Worm (Caenorhabditis elegans) whole organism, early embryonic: Measurements from ENCODE around the gene ssu-1.

Experiments used
- B0310.2 ChIP-seq: sonication (generic microtip); optimal IDR thresholded peaks from 2 replicates; lab custom pipeline; 2016; ENCODE audit warnings: mild to moderate bottlenecking, missing genetic modification characterization, missing compliant biosample characterization
- F13C5.2 ChIP-seq: sonication (generic microtip); optimal IDR thresholded peaks from 2 replicates; lab custom pipeline; 2017; ENCODE audit warnings: mild to moderate bottlenecking, missing genetic modification characterization, inconsistent platforms, missing compliant biosample characterization
- aly-1 ChIP-seq: sonication (generic microtip); optimal IDR thresholded peaks from 2 replicates; lab custom pipeline; 2016; ENCODE audit warnings: missing genetic modification characterization, missing compliant biosample characterization
- ama-1 ChIP-seq: fragments of 150-350 bp; optimal IDR thresholded peaks from 2 replicates; lab custom pipeline; 2014
- ceh-13 ChIP-seq: fragments of 200-800 bp; sonication (Bioruptor generic); optimal IDR thresholded peaks from 2 replicates; lab custom pipeline; 2018; ENCODE audit warnings: mild to moderate bottlenecking, missing genetic modification characterization, missing compliant biosample characterization
- ceh-36 ChIP-seq: sonication (generic microtip); optimal IDR thresholded peaks from 2 replicates; lab custom pipeline; 2016; ENCODE audit warnings: missing genetic modification characterization, inconsistent platforms, missing compliant biosample characterization
- ets-7 ChIP-seq: sonication (generic microtip); optimal IDR thresholded peaks from 2 replicates; lab custom pipeline; 2016; ENCODE audit warnings: missing genotype, missing genetic modification characterization, missing compliant biosample characterization
- flt-1 ChIP-seq: fragments of 200-800 bp; sonication (Bioruptor generic); IDR thresholded peaks from 2 replicates; pipeline ENCODE4 v1.3.6; 2022; ENCODE audit warnings: missing genetic modification characterization, missing compliant biosample characterization
- hmbx-1 ChIP-seq: sonication (generic microtip); optimal IDR thresholded peaks from 2 replicates; lab custom pipeline; 2016; ENCODE audit warnings: mild to moderate bottlenecking, missing genetic modification characterization, missing compliant biosample characterization
- hmg-4 ChIP-seq: fragments of 200-800 bp; sonication (Bioruptor generic); optimal IDR thresholded peaks from 2 replicates; lab custom pipeline; 2018; ENCODE audit warnings: mild to moderate bottlenecking, missing genetic modification characterization, missing compliant biosample characterization
- hnd-1 ChIP-seq: sonication (generic microtip); optimal IDR thresholded peaks from 2 replicates; lab custom pipeline; 2016; ENCODE audit warnings: missing genetic modification characterization, missing compliant biosample characterization
- pes-1 ChIP-seq: fragments of 200-800 bp; sonication (Bioruptor generic); IDR thresholded peaks from 2 replicates; pipeline ENCODE4 v1.3.6; 2022; ENCODE audit warnings: missing genetic modification reagents, missing genetic modification characterization, missing compliant biosample characterization
- scrt-1 ChIP-seq: fragments of 200-800 bp; sonication (Bioruptor generic); IDR thresholded peaks from 2 replicates; pipeline ENCODE4 v1.3.6; 2022; ENCODE audit warnings: missing genetic modification characterization, missing compliant biosample characterization
- sea-1 ChIP-seq: fragments of 200-800 bp; sonication (Bioruptor generic); conservative IDR thresholded peaks from 2 replicates; pipeline ENCODE4 v1.3.6; 2022; ENCODE audit warnings: missing genetic modification characterization, missing compliant biosample characterization
- tbx-11 ChIP-seq: fragments of 200-800 bp; sonication (Bioruptor generic); IDR thresholded peaks from 2 replicates; pipeline ENCODE4 v1.3.6; 2022; ENCODE audit warnings: missing genetic modification characterization, missing compliant biosample characterization
- tbx-37 ChIP-seq: fragments of 200-800 bp; sonication (Bioruptor generic); conservative IDR thresholded peaks from 2 replicates; pipeline ENCODE4 v1.3.6; 2022; ENCODE audit warnings: missing genetic modification reagents, missing genetic modification characterization, missing compliant biosample characterization
- tra-4 ChIP-seq: sonication (generic microtip); optimal IDR thresholded peaks from 2 replicates; lab custom pipeline; 2017; ENCODE audit warnings: missing genetic modification characterization, missing compliant biosample characterization

Gene ssu-1

DNA sequence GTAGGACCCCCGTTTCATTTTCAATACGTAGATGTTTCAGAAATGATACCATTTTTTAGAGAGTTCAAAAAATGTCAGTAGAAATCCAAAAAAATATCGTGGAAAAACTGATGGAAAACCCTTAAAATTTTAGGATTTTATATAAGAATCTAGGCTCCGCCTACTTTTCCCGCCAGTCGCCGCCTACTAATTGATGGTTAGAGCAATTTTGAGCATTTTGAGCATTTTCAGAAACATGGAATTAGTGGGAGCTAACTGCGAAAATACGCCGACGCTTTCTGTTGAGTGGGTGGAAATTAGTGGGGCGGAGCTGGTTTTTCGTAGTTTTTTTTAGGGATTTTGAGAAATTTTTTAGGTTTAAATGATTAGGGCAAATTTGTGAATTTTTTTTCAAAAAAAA is at the start of gene ssu-1:
Gene ssu-1 (minus strand): TSS at position 101 of the 400 bp plus-strand sequence.
- TF ChIP-seq ceh-13 (GFP tag; lab: Kevin White, UChicago) (no peak), hmbx-1 (tag; lab: Kevin White, UChicago) (no peak), ets-7 (tag; lab: Kevin White, UChicago) (no peak), hnd-1 (tag; lab: Kevin White, UChicago) (no peak), sea-1 (GFP tag; lab: Robert Waterston, UW) (no peak), B0310.2 (tag; lab: Kevin White, UChicago) (no peak), hmg-4 (GFP tag; lab: Kevin White, UChicago) (no peak), tbx-37 (GFP tag; lab: Robert Waterston, UW) (no peak), F13C5.2 (no peak), flt-1 (GFP tag; lab: Robert Waterston, UW) (no peak), ama-1 (lab: Kevin White, UChicago) (no peak), ceh-36 (tag; lab: Kevin White, UChicago) (no peak), tra-4 (tag; lab: Kevin White, UChicago) (no peak), pes-1 (no peak), aly-1 (no peak), tbx-11 (GFP tag; lab: Robert Waterston, UW) (no peak), scrt-1 (no peak)

DNA sequence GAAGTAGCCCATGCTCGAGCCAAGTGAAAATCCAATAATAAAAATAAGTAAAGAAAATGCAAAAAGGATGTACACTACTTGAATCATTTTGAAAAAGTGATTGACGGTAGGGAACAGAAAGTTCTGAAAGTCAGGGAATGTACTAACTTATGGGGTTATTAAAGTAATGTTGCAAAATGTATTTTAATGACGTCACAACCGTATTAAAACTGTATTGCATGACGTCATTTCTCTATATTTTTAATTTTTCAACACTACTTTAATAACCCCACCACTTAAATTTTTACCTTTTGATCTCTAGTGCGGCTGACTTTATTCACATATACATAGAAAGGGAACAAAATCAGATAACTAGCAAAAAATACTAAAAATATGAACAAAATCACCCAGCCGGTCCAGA is 49.2 kb upstream of the ssu-1 start:
- TF ChIP-seq aly-1 (no peak), sea-1 (GFP tag; lab: Robert Waterston, UW) (no peak), F13C5.2 (no peak), tbx-11 (GFP tag; lab: Robert Waterston, UW) (no peak), hnd-1 (tag; lab: Kevin White, UChicago) (no peak), ceh-36 (tag; lab: Kevin White, UChicago) (no peak), pes-1 (no peak), ceh-13 (GFP tag; lab: Kevin White, UChicago) (no peak), B0310.2 (tag; lab: Kevin White, UChicago) (no peak), hmbx-1 (tag; lab: Kevin White, UChicago) (no peak)

DNA sequence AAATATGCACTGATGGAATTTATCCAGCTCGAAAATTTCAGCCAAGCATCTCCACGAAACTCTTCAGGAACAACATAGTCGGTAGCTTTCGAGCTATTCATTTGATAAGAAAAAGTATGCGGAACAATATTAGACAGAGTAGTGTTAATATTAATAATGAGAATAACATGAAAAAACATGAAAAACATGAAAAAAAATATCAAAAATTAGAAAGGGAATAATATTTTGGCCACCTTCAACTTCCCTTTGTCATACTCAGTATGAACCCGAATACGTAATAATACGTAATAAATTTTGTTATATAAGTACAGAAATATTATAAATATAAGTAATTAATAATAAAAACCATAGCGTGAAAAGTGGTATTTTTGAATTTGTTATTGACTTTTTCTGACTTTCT is 38.9 kb upstream of the ssu-1 start, which contains the start of gene srw-39:
Gene srw-39 (minus strand): TSS at position 101 of the 400 bp plus-strand sequence.
- TF ChIP-seq hnd-1 (tag; lab: Kevin White, UChicago) = no peak
- TF ChIP-seq F13C5.2 = no peak
- no peak for TF ChIP-seq hmg-4 (GFP tag; lab: Kevin White, UChicago)
- TF ChIP-seq ceh-36 (tag; lab: Kevin White, UChicago) = no peak
- TF ChIP-seq pes-1 = no peak

DNA sequence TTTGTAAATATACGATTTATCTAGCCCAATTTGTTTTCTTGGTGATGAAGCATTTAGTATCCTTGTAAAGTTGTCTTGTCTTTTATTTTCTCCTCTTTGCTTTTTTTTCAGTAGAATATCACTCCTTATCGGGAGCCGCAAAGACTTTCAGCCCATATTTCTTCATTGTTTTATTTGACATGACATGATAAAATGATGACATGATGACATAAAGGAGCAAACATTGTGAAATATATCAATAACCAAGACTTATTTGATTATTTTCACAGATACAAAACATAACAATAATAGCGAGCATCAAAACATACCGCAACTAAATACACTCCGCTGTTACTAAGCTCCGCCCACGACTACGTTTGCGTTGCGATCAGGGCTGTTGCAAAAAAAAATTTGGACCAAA is 32.7 kb upstream of the ssu-1 start:
- TF ChIP-seq ceh-13 (GFP tag; lab: Kevin White, UChicago) = no peak
- no peak for TF ChIP-seq flt-1 (GFP tag; lab: Robert Waterston, UW)
- TF ChIP-seq pes-1 = no peak
- TF ChIP-seq F13C5.2 = no peak
- TF ChIP-seq hmbx-1 (tag; lab: Kevin White, UChicago) = no peak
- TF ChIP-seq B0310.2 (tag; lab: Kevin White, UChicago) = no peak
- TF ChIP-seq ets-7 (tag; lab: Kevin White, UChicago) = no peak
- no peak for TF ChIP-seq tbx-11 (GFP tag; lab: Robert Waterston, UW)
- TF ChIP-seq hnd-1 (tag; lab: Kevin White, UChicago) = no peak
- no peak for TF ChIP-seq tbx-37 (GFP tag; lab: Robert Waterston, UW)
- no peak for TF ChIP-seq aly-1
- TF ChIP-seq sea-1 (GFP tag; lab: Robert Waterston, UW) = no peak
- no peak for TF ChIP-seq ceh-36 (tag; lab: Kevin White, UChicago)
- no peak for TF ChIP-seq tra-4 (tag; lab: Kevin White, UChicago)
- no peak for TF ChIP-seq hmg-4 (GFP tag; lab: Kevin White, UChicago)
- TF ChIP-seq scrt-1 = no peak
- no peak for TF ChIP-seq ama-1 (lab: Kevin White, UChicago)

DNA sequence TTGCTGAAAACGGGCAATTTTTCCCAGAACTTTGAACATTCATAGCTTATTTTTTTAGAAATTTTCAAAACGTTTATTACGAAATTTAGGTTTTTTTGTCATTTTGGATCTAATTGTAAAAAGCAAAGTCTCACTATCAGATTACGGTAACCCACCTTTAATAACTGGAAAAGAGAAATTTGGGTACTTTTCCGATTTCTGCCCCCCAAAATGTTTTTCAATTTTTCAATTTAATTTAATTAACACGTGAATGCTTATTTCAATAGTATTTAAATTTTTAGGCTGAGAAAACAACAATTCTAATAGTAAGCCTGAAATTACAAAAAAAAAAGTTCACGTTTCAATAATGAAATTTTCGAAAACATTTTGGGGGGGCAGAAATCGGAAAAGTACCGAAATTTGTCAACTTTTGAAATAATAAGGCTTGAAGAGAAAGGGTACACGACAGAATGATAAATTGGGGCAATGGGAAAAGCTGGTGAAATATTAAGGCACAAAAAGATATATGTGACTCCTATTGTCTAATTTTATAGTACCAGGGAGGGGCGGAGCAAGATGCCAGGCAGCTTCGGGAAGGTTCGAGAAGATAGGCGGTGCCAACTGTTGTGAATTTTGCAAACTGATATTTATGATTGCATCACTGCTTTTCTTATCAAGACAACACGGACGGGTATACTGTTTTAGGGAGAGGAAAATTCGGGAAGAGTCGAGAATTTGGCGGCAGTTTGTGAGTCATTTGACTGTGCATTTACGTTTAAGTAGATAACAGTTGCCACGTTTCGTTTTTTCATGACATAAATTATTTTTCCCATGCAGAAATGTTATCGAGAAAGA is 31.2 kb upstream of the ssu-1 start, which contains the start of gene F19B2.5:
Gene F19B2.5 (minus strand): TSS at position 107 of the 834 bp plus-strand sequence.
- no peak for TF ChIP-seq flt-1 (GFP tag; lab: Robert Waterston, UW)
- TF ChIP-seq F13C5.2 = no peak
- TF ChIP-seq tra-4 (tag; lab: Kevin White, UChicago) = no peak
- no peak for TF ChIP-seq hnd-1 (tag; lab: Kevin White, UChicago)
- TF ChIP-seq ama-1 (lab: Kevin White, UChicago) = no peak
- no peak for TF ChIP-seq hmbx-1 (tag; lab: Kevin White, UChicago)
- TF ChIP-seq aly-1 = no peak
- TF ChIP-seq ceh-13 (GFP tag; lab: Kevin White, UChicago) = no peak
- no peak for TF ChIP-seq tbx-37 (GFP tag; lab: Robert Waterston, UW)
- TF ChIP-seq scrt-1 = no peak
- no peak for TF ChIP-seq pes-1
- no peak for TF ChIP-seq ets-7 (tag; lab: Kevin White, UChicago)
- no peak for TF ChIP-seq sea-1 (GFP tag; lab: Robert Waterston, UW)
- no peak for TF ChIP-seq ceh-36 (tag; lab: Kevin White, UChicago)
- no peak for TF ChIP-seq hmg-4 (GFP tag; lab: Kevin White, UChicago)
- TF ChIP-seq B0310.2 (tag; lab: Kevin White, UChicago) = no peak
- no peak for TF ChIP-seq tbx-11 (GFP tag; lab: Robert Waterston, UW)

DNA sequence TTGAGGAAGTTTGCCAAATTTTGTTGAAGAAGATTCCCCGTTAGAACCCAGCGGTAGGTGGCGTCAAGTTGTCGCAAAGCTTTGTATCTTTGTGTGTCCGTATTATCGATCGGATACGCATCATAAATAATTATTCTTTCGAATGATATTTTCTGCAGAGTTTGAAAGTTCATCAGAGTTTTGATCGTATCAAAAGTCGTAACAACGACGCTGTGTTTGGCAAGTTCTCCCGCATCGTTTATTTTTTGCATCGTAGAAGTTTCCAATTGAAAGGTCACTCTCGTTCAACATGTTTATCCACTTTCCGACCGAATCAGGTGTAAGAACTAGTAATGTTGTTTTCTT is 30.0 kb upstream of the ssu-1 start:
- TF ChIP-seq B0310.2 (tag; lab: Kevin White, UChicago) (no peak), F13C5.2 (no peak), tbx-11 (GFP tag; lab: Robert Waterston, UW) (no peak), aly-1 (no peak), sea-1 (GFP tag; lab: Robert Waterston, UW) (no peak), ceh-36 (tag; lab: Kevin White, UChicago) (no peak), tbx-37 (GFP tag; lab: Robert Waterston, UW) (no peak), flt-1 (GFP tag; lab: Robert Waterston, UW) (no peak), hmg-4 (GFP tag; lab: Kevin White, UChicago) (no peak), hnd-1 (tag; lab: Kevin White, UChicago) (no peak), ceh-13 (GFP tag; lab: Kevin White, UChicago) (no peak), ama-1 (lab: Kevin White, UChicago) (no peak), scrt-1 (no peak), ets-7 (tag; lab: Kevin White, UChicago) (no peak)
